Worm (Caenorhabditis elegans) whole organism, L3 larva: ENCODE data around the gene sft-1.

Experiments
- R02D3.7 ChIP-seq: fragments of 150-350 bp; optimal IDR thresholded peaks from 2 replicates; lab custom pipeline; 2014; ENCODE audit warnings: missing biosample characterization, missing genetic modification characterization
- ZK546.5 ChIP-seq: sonication (generic microtip); optimal IDR thresholded peaks from 2 replicates; lab custom pipeline; 2017; ENCODE audit warnings: missing biosample characterization, missing genetic modification characterization
- aly-2 ChIP-seq: fragments of 150-350 bp; optimal IDR thresholded peaks from 2 replicates; lab custom pipeline; 2014; ENCODE audit warnings: missing biosample characterization, missing genetic modification characterization
- ama-1 ChIP-seq: fragments of 150-350 bp; optimal IDR thresholded peaks from 2 replicates; lab custom pipeline; 2018
- ceh-16 ChIP-seq: sonication (generic microtip); optimal IDR thresholded peaks from 2 replicates; lab custom pipeline; 2017; ENCODE audit warnings: missing biosample characterization, missing genetic modification characterization
- ceh-82 ChIP-seq: fragments of 150-350 bp; optimal IDR thresholded peaks from 2 replicates; lab custom pipeline; 2014; ENCODE audit warnings: missing biosample characterization, missing genetic modification characterization
- ceh-9 ChIP-seq: sonication (generic microtip); optimal IDR thresholded peaks from 2 replicates; lab custom pipeline; 2018; ENCODE audit warnings: missing biosample characterization, missing genetic modification characterization
- egl-27 ChIP-seq: sonication (generic microtip); optimal IDR thresholded peaks from 4 replicates; lab custom pipeline; 2017; ENCODE audit warnings: missing biosample characterization, missing genetic modification reagents, missing genetic modification characterization
- egl-5 ChIP-seq: fragments of 150-350 bp; optimal IDR thresholded peaks from 2 replicates; lab custom pipeline; 2017; ENCODE audit warnings: missing biosample characterization, missing genetic modification reagents, missing genetic modification characterization, inconsistent platforms
- elt-1 ChIP-seq: fragments of 150-350 bp; optimal IDR thresholded peaks from 2 replicates; lab custom pipeline; 2014; ENCODE audit warnings: missing biosample characterization, missing genetic modification characterization
- elt-3 ChIP-seq, 3 experiments: fragments of 150-350 bp in 1 of 3; sonication (generic microtip) in 2 of 3; optimal IDR thresholded peaks; 2 replicates in 2 of 3; 4 replicates in 1 of 3; lab custom pipeline; 2014 to 2017; ENCODE audit warnings: missing biosample characterization in 3 of 3, missing genetic modification characterization in 3 of 3
- eor-1 ChIP-seq, 2 experiments: fragments of 150-350 bp; optimal IDR thresholded peaks; 2 replicates each; lab custom pipeline; 2014 to 2018; ENCODE audit warnings: missing biosample characterization in 2 of 2, missing genetic modification characterization in 2 of 2
- fkh-2 ChIP-seq: fragments of 150-350 bp; optimal IDR thresholded peaks from 2 replicates; lab custom pipeline; 2014; ENCODE audit warnings: missing biosample characterization, missing genetic modification reagents, missing genetic modification characterization
- fos-1 ChIP-seq: fragments of 150-350 bp; optimal IDR thresholded peaks from 2 replicates; lab custom pipeline; 2014; ENCODE audit warnings: missing biosample characterization, missing genetic modification characterization
- hmg-11 ChIP-seq: sonication (generic microtip); optimal IDR thresholded peaks from 2 replicates; lab custom pipeline; 2016; ENCODE audit warnings: missing genetic modification characterization, missing compliant biosample characterization
- jun-1 ChIP-seq: fragments of 150-350 bp; optimal IDR thresholded peaks from 2 replicates; lab custom pipeline; 2014; ENCODE audit warnings: missing biosample characterization, missing genetic modification reagents, missing genetic modification characterization
- lin-15B ChIP-seq: fragments of 150-350 bp; optimal IDR thresholded peaks from 2 replicates; lab custom pipeline; 2014; ENCODE audit warnings: missing biosample characterization, missing genetic modification characterization
- lin-39 ChIP-seq: fragments of 150-350 bp; optimal IDR thresholded peaks from 2 replicates; lab custom pipeline; 2018; ENCODE audit warnings: missing biosample characterization, missing genetic modification reagents, missing genetic modification characterization
- lsy-12 ChIP-seq: sonication (generic microtip); optimal IDR thresholded peaks from 2 replicates; lab custom pipeline; 2016; ENCODE audit warnings: mild to moderate bottlenecking, missing genetic modification characterization, missing compliant biosample characterization
- mdl-1 ChIP-seq: fragments of 150-350 bp; optimal IDR thresholded peaks from 2 replicates; lab custom pipeline; 2014; ENCODE audit warnings: missing biosample characterization, missing genetic modification characterization
- mml-1 ChIP-seq: fragments of 150-350 bp; sonication (generic microtip); optimal IDR thresholded peaks from 3 replicates; lab custom pipeline; 2014; ENCODE audit warnings: missing biosample characterization, missing genetic modification characterization
- nfya-1 ChIP-seq: sonication (generic microtip); optimal IDR thresholded peaks from 2 replicates; lab custom pipeline; 2017; ENCODE audit warnings: missing genetic modification characterization, mild to moderate bottlenecking, missing compliant biosample characterization, antibody characterized with exemption, moderate library complexity; ENCODE audit not compliant: insufficient read depth
- nhr-12 ChIP-seq: fragments of 150-350 bp; optimal IDR thresholded peaks from 2 replicates; lab custom pipeline; 2014; ENCODE audit warnings: missing biosample characterization, missing genetic modification characterization
- nhr-23 ChIP-seq: fragments of 150-350 bp; optimal IDR thresholded peaks from 2 replicates; lab custom pipeline; 2014; ENCODE audit warnings: missing biosample characterization, missing genetic modification reagents, missing genetic modification characterization
- nhr-237 ChIP-seq: fragments of 150-350 bp; optimal IDR thresholded peaks from 2 replicates; lab custom pipeline; 2014; ENCODE audit warnings: missing biosample characterization, missing genetic modification characterization
- nhr-25 ChIP-seq: sonication (generic microtip); optimal IDR thresholded peaks from 2 replicates; lab custom pipeline; 2017; ENCODE audit warnings: missing biosample characterization, missing genetic modification characterization
- nhr-28 ChIP-seq: fragments of 150-350 bp; optimal IDR thresholded peaks from 2 replicates; lab custom pipeline; 2014; ENCODE audit warnings: missing biosample characterization, missing genetic modification characterization
- nhr-43 ChIP-seq: sonication (generic microtip); optimal IDR thresholded peaks from 2 replicates; lab custom pipeline; 2016; ENCODE audit warnings: mild to moderate bottlenecking, missing genetic modification characterization, missing compliant biosample characterization; ENCODE audit not compliant: poor library complexity, severe bottlenecking
- nhr-67 ChIP-seq: fragments of 150-350 bp; optimal IDR thresholded peaks from 2 replicates; lab custom pipeline; 2014; ENCODE audit warnings: missing biosample characterization, missing genetic modification characterization
- nhr-76 ChIP-seq: fragments of 150-350 bp; sonication (generic microtip); optimal IDR thresholded peaks from 5 replicates; lab custom pipeline; 2014; ENCODE audit warnings: missing biosample characterization, missing genetic modification characterization
- nhr-77 ChIP-seq: fragments of 150-350 bp; optimal IDR thresholded peaks from 2 replicates; lab custom pipeline; 2014; ENCODE audit warnings: missing biosample characterization, missing genetic modification characterization
- pha-4 ChIP-seq: fragments of 150-350 bp; optimal IDR thresholded peaks from 2 replicates; lab custom pipeline; 2014; ENCODE audit warnings: missing biosample characterization, missing genetic modification reagents, missing genetic modification characterization
- pqm-1 ChIP-seq: fragments of 150-350 bp; optimal IDR thresholded peaks from 2 replicates; lab custom pipeline; 2017; ENCODE audit warnings: missing biosample characterization, missing genetic modification characterization, inconsistent platforms
- sea-2 ChIP-seq: fragments of 150-350 bp; sonication (generic microtip); optimal IDR thresholded peaks from 4 replicates; lab custom pipeline; 2014; ENCODE audit warnings: missing biosample characterization, missing genetic modification reagents, missing genetic modification characterization
- skn-1 ChIP-seq: fragments of 150-350 bp; optimal IDR thresholded peaks from 2 replicates; lab custom pipeline; 2014; ENCODE audit warnings: missing biosample characterization, missing genetic modification characterization
- snpc-4 ChIP-seq: fragments of 150-350 bp; optimal IDR thresholded peaks from 2 replicates; lab custom pipeline; 2014; ENCODE audit warnings: missing biosample characterization, missing genetic modification characterization
- unc-62 ChIP-seq: fragments of 150-350 bp; sonication (generic microtip); optimal IDR thresholded peaks from 4 replicates; lab custom pipeline; 2014; ENCODE audit warnings: missing biosample characterization, missing genetic modification reagents, missing genetic modification characterization
- zag-1 ChIP-seq: fragments of 150-350 bp; optimal IDR thresholded peaks from 2 replicates; lab custom pipeline; 2014; ENCODE audit warnings: missing biosample characterization, missing genetic modification characterization
- ztf-11 ChIP-seq: fragments of 150-350 bp; optimal IDR thresholded peaks from 2 replicates; lab custom pipeline; 2014; ENCODE audit warnings: missing biosample characterization, missing genetic modification characterization
- ztf-4 ChIP-seq: fragments of 150-350 bp; optimal IDR thresholded peaks from 2 replicates; lab custom pipeline; 2014; ENCODE audit warnings: missing biosample characterization, missing genetic modification characterization

sft-1 gene

DNA sequence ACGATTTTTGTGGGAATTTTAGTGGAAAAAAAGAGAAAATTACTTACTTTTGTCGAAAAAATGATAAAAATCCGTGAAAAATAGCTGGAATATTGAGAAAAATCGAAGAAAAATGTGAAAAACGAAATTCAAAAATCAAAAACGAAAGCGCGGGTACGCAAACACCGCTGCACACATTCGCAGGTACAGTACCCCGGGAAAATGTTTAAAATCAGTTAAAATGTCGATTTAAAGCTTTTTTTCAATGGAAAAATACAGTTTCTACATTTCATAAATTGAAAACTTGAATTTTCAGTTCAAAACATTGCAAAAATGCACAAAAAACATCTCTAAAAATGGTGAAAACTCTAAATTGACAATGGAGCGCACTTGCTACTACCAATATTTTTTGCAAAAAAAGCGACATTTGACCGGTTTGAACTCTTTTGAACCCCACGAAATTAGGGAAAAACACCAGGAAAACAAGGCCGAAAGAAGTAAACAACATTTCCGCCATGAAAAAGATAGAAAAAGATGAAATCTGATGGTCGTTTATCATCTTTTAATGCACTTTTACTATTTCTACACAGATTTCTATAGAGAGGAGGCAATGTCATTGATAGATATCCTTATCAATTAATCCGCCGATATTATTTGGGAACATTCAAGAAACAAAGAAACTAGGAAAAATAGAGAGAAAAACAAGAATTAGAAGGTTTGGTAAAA lies 45.6 kb upstream of the sft-1 start, which contains the start of gene daf-2:
TSS of gene daf-2 (minus strand) at position 112 of the 705 bp plus-strand sequence.
- TF ChIP-seq hmg-11 (no peak), fos-1 (tag; lab: Kevin White, UChicago) (no peak), nhr-25 (tag; lab: Kevin White, UChicago) (no peak), ztf-11 (no peak), R02D3.7 (tag; lab: Kevin White, UChicago) (no peak), nhr-12 (tag; lab: Kevin White, UChicago) (no peak), ceh-9 (tag; lab: Kevin White, UChicago) (no peak), pha-4 (tag; lab: Kevin White, UChicago) (no peak), snpc-4 (no peak), lin-15B (tag; lab: Kevin White, UChicago) (no peak)

ce11 chrIII:3047040-3047439 lies 39.4 kb upstream of the sft-1 start, which contains the start of gene cutl-25:
Gene cutl-25, minus strand, starts transcription at chrIII:3047140.
- TF ChIP-seq hmg-11 = no peak
- no peak for TF ChIP-seq ama-1 (lab: Kevin White, UChicago)
- no peak for TF ChIP-seq nhr-43
- TF ChIP-seq mml-1 (tag; lab: Kevin White, UChicago) = no peak
- no peak for TF ChIP-seq aly-2 (tag; lab: Kevin White, UChicago)
- TF ChIP-seq ceh-82 = no peak
- TF ChIP-seq lin-15B (tag; lab: Kevin White, UChicago) = no peak

DNA sequence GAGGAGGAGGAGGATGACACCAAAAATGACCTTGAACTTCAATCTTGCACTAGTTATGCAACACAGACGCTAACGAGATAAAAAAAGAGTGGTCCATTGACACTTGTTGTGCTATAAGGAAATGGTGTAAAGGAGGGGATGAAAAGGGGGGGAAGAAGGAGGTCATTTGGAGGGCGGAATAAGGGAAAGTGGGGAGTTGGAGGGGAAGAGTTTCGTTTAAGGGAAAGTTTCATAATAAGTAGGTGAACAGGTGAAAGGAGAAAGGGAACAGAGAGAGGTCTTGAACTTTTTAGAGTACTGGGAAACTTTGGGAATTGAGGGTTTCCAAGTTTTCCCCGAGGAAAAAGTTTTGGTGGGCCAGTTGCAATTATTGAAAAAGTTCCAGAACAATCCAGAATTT lies 38.6 kb upstream of the sft-1 start:
- TF ChIP-seq nhr-77 (tag; lab: Kevin White, UChicago) (no peak), jun-1 (tag; lab: Kevin White, UChicago) (no peak), nhr-76 (no peak), aly-2 (tag; lab: Kevin White, UChicago) (no peak), ztf-11 (no peak), elt-3 (tag; optimal IDR thresholded peaks at IDR 0.05; lab: Kevin White, UChicago) (no peak), egl-27 (tag; lab: Kevin White, UChicago) (no peak), egl-5 (no peak), nhr-25 (tag; lab: Kevin White, UChicago) (no peak), nfya-1 (tag; lab: Kevin White, UChicago) (no peak), ZK546.5 (no peak), nhr-237 (no peak), lin-39 (tag; lab: Kevin White, UChicago) (no peak), nhr-43 (no peak), pha-4 (tag; lab: Kevin White, UChicago) (no peak), mdl-1 (no peak), nhr-67 (tag; lab: Kevin White, UChicago) (no peak), elt-1 (tag; lab: Kevin White, UChicago) (no peak), sea-2 (GFP tag; lab: Kevin White, UChicago) (no peak)
- TF ChIP-seq, all 47 proteins: peak for 0

DNA sequence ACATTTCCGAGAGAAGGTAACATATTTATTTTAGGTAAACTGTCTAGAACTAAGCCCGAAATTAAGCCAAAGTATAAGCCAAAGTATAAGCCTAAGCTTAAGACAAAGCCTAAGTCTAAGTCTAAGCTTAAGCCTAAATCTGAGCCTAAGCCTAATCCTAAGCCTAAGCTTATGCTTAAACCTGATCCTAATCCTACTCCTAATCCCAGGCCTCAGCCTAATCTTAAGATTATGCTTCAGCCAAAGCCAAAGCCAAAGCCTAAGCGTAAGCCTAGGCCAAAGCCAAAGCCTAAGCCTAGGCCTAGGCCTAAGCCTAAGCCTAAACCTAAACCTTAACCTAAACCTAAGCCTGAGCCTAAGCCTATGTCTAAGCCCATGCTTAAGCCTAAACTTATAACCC lies 30.6 kb upstream of the sft-1 start:
- no peak for TF ChIP-seq nhr-23
- TF ChIP-seq nfya-1 (tag; lab: Kevin White, UChicago) = no peak
- TF ChIP-seq nhr-76 = no peak
- no peak for TF ChIP-seq ceh-82
- TF ChIP-seq pqm-1 = no peak
- TF ChIP-seq mdl-1 = no peak
- TF ChIP-seq unc-62 = no peak
- no peak for TF ChIP-seq fkh-2 (tag; lab: Kevin White, UChicago)
- TF ChIP-seq skn-1 (tag; lab: Kevin White, UChicago) = no peak
- no peak for TF ChIP-seq egl-27 (tag; lab: Kevin White, UChicago)
- no peak for TF ChIP-seq ceh-16
- no peak for TF ChIP-seq ZK546.5

DNA sequence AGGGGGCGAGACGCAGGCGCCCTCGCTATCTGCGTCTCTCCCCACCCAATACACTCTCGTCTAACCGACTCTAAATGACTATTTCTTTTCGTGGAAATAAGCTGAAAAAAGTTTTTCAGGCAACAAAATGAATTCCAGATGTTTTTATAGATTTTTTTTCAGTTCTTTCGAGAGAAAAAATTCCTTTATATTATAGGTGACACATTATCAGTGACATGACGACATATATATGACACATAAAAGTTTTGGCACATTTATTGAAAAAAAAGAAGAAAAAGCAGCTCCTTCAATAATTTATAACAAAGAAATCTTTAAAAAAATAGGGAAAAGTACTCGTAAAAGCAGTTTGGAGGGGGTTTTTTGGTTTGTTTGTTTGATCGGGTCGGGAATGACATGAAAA lies 26.2 kb upstream of the sft-1 start, which contains the start of gene fipr-29:
TSS of gene fipr-29 (minus strand) at position 101 of the 400 bp plus-strand sequence.
- TF ChIP-seq ZK546.5 (no peak), pha-4 (tag; lab: Kevin White, UChicago) (no peak), fos-1 (tag; lab: Kevin White, UChicago) (no peak), nhr-76 (no peak), elt-3 (tag; optimal IDR thresholded peaks at IDR 0.05; lab: Kevin White, UChicago) (no peak), unc-62 (no peak), nhr-28 (no peak), lin-15B (tag; lab: Kevin White, UChicago) (no peak), nhr-25 (tag; lab: Kevin White, UChicago) (no peak), zag-1 (tag; lab: Kevin White, UChicago) (no peak), eor-1 (tag; optimal IDR thresholded peaks at IDR 0.05; lab: Kevin White, UChicago) (no peak), nhr-43 (no peak), ztf-4 (tag; lab: Kevin White, UChicago) (no peak), mml-1 (tag; lab: Kevin White, UChicago) (no peak), fkh-2 (tag; lab: Kevin White, UChicago) (no peak), ceh-82 (no peak), lsy-12 (tag; lab: Kevin White, UChicago) (no peak), lin-39 (tag; lab: Kevin White, UChicago) (no peak)
